Fruit fly (Drosophila melanogaster): Measurements from ENCODE around the gene kon.

Gene kon

dm6 chr2L:18477455-18477854, 26.3 kb downstream of the kon start (continued):
- no peak for TF ChIP-seq HLH4C (GFP tag; IDR thresholded peaks at IDR 0.05; ENCODE audit: partially characterized antibody)
- TF ChIP-seq wek (GFP tag; optimal IDR thresholded peaks at IDR 0.05) = peak; percentile 53
- TF ChIP-seq CG9215 (GFP tag; IDR thresholded peaks at IDR 0.05) = peak; percentile 76
- TF ChIP-seq CG2199 (GFP tag; IDR thresholded peaks at IDR 0.05) = peak; percentile 91
- TF ChIP-seq Aef1 (GFP tag; IDR thresholded peaks at IDR 0.05) = peak; percentile 80; the same call in 1 of the 3 replicates
- TF ChIP-seq CG7839 (tag; optimal IDR thresholded peaks at IDR 0.05) = peak; percentile 96
- peak; percentile 8 for TF ChIP-seq CG12236 (GFP tag; optimal IDR thresholded peaks at IDR 0.05)
- no peak for TF ChIP-seq vfl (GFP tag; optimal IDR thresholded peaks at IDR 0.05)
- TF ChIP-seq disco-r (GFP tag; optimal IDR thresholded peaks at IDR 0.05) = no peak
- TF ChIP-seq CG10959 (GFP tag; IDR thresholded peaks at IDR 0.05) = peak; percentile 94
- peak; percentile 89 for TF ChIP-seq Xbp1 (GFP tag; optimal IDR thresholded peaks at IDR 0.05)
- TF ChIP-seq chinmo (GFP tag; IDR thresholded peaks at IDR 0.05; ENCODE audit: partially characterized antibody) = no peak
- TF ChIP-seq slou (GFP tag; optimal IDR thresholded peaks at IDR 0.05) = peak; percentile 76

DNA sequence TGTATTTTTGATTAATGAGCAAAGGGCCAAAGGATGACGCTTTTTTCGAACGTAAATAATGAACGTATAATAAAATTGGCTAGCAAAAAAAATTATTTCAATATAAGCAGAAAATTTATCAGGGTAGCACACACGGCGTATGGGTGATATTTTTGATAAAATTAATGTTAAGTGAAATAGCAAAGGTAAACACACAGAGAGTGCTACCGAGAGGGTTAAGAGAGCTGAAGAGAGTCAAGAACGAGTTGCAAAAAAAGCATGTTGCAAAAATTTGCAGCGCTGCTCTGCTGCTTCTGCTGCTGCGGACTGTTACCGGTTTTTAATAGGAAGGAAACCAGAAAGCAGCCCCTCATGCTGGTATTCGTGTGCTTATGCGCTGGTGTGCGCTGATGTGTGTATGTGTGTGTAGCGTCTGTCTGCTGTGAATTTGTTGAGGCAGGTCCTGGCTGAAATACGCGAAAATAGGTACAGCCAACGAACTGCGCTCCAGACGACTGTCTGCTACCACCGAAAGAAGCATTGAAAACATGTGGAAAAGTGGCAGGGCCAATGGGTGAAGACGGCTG, 34.2 kb downstream of the kon start:
- no peak for TF ChIP-seq CG17612 (GFP tag; IDR thresholded peaks at IDR 0.05)
- TF ChIP-seq caup (GFP tag; optimal IDR thresholded peaks at IDR 0.05; ENCODE audit: severe bottlenecking) = no peak
- TF ChIP-seq gce (GFP tag; IDR thresholded peaks at IDR 0.05) = no peak
- no peak for TF ChIP-seq seq (GFP tag; IDR thresholded peaks at IDR 0.05)
- TF ChIP-seq nom (GFP tag; optimal IDR thresholded peaks at IDR 0.05) = peak; percentile 15
- no peak for TF ChIP-seq crol (GFP tag; IDR thresholded peaks at IDR 0.05)
- no peak for TF ChIP-seq Nf-YB (GFP tag; optimal IDR thresholded peaks at IDR 0.05)

DNA sequence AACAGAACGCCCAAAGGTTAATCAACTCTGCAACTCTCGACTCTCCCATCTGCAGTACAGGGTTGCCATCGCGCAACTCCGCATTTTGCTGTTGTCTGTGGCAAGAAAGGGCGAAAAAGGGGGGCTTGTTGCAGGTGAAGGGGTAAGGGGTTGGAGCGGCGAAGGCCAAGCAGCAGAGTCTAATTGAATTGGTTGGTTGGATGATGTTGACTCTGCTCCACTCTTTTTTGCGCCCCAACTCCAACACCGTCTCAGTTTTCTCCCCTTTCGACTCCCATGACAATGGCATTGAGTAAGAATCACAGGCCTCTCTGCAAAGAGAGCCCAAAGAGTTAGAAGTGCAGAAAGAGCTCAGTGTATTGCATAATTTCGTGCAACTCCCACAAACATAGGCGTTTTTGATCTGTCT, 35.2 kb downstream of the kon start:
- no peak for TF ChIP-seq gro (GFP tag; optimal IDR thresholded peaks at IDR 0.05)
- no peak for TF ChIP-seq ara (GFP tag; IDR thresholded peaks at IDR 0.05)
- no peak for TF ChIP-seq emc (GFP tag; optimal IDR thresholded peaks at IDR 0.05)
- TF ChIP-seq Drgx (GFP tag; IDR thresholded peaks at IDR 0.05) = peak; percentile 71
- TF ChIP-seq Ets65A (GFP tag) = peak; percentile 51
- peak in 1 of 2 experiments; percentile 29 for TF ChIP-seq bsh (GFP tag; optimal IDR thresholded peaks at IDR 0.05)
- peak; percentile 18 for TF ChIP-seq corto (GFP tag; optimal IDR thresholded peaks at IDR 0.05)
- no peak for TF ChIP-seq chm (GFP tag; IDR thresholded peaks at IDR 0.05)
- no peak for TF ChIP-seq Lim3 (GFP tag; IDR thresholded peaks at IDR 0.05)

DNA sequence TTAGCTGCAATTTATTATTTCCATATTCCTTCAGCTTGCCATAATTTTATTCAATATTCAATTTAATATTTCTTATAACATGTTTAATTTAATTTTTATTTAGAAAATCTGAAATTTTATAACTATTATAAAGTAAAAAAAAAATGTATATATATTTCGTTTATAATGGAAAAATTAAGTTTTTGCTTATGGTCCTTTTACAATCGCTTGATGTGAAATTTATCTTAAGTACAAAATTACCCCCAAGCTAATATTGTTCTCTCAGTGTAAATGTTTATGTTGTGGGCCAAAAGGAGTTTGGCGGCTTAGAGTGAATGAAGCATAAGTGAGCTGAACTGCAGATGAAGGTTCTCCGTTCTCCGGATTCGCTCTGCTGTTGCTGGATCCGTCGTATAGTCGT, 35.8 kb downstream of the kon start:
- TF ChIP-seq MBD-R2 (GFP tag; IDR thresholded peaks at IDR 0.05) (no peak), gsb (GFP tag; IDR thresholded peaks at IDR 0.05) (no peak), CG13894 (tag; optimal IDR thresholded peaks at IDR 0.05) (no peak)

- TF ChIP-seq nom (GFP tag; optimal IDR thresholded peaks at IDR 0.05) (peak; percentile 32), eyg (GFP tag; optimal IDR thresholded peaks at IDR 0.05) (no peak), Drgx (GFP tag; IDR thresholded peaks at IDR 0.05) (0 out of 2 replicates have a peak, but pooled peaks have one; percentile 20), ase (GFP tag; IDR thresholded peaks at IDR 0.05) (no peak), CG1832 (GFP tag; optimal IDR thresholded peaks at IDR 0.05) (peak; percentile 20)
These were observed 36.3 kb downstream of the kon start for dm6 chr2L:18467464-18467863.
